Worm (Caenorhabditis elegans) whole organism, L1 larva: ENCODE results near the gene Y42H9B.3.

Source experiments
- C16A3.4 ChIP-seq: fragments of 150-350 bp; optimal IDR thresholded peaks from 2 replicates; lab custom pipeline; 2014; ENCODE audit warnings: missing biosample characterization, missing genetic modification characterization
- F16B12.6 ChIP-seq: fragments of 150-350 bp; optimal IDR thresholded peaks from 2 replicates; lab custom pipeline; 2014; ENCODE audit warnings: missing biosample characterization, missing genetic modification characterization
- Y116A8C.19 ChIP-seq: sonication (generic microtip); optimal IDR thresholded peaks from 2 replicates; lab custom pipeline; 2016; ENCODE audit warnings: missing compliant biosample characterization, missing genetic modification characterization, borderline replicate concordance
- aha-1 ChIP-seq: fragments of 150-350 bp; optimal IDR thresholded peaks from 2 replicates; lab custom pipeline; 2014; ENCODE audit warnings: missing biosample characterization, missing genetic modification characterization
- aly-2 ChIP-seq: fragments of 150-350 bp; optimal IDR thresholded peaks from 2 replicates; lab custom pipeline; 2014; ENCODE audit warnings: missing biosample characterization, missing genetic modification characterization
- ama-1 ChIP-seq: fragments of 150-350 bp; optimal IDR thresholded peaks from 2 replicates; lab custom pipeline; 2014
- ceh-63 ChIP-seq: fragments of 200-800 bp; sonication (Bioruptor generic); optimal IDR thresholded peaks from 2 replicates; lab custom pipeline; 2018; ENCODE audit warnings: mild to moderate bottlenecking, missing genetic modification characterization, missing compliant biosample characterization
- ceh-8 ChIP-seq: fragments of 200-800 bp; sonication (Bioruptor generic); optimal IDR thresholded peaks from 2 replicates; lab custom pipeline; 2018; ENCODE audit warnings: mild to moderate bottlenecking, missing genetic modification characterization, moderate library complexity, missing compliant biosample characterization
- ceh-88 ChIP-seq: fragments of 200-800 bp; sonication (Bioruptor generic); IDR thresholded peaks from 2 replicates; pipeline ENCODE4 v1.3.6; 2022; ENCODE audit warnings: missing genetic modification characterization, missing compliant biosample characterization
- ces-1 ChIP-seq: fragments of 150-350 bp; optimal IDR thresholded peaks from 2 replicates; lab custom pipeline; 2014; ENCODE audit warnings: missing biosample characterization, missing genetic modification reagents, missing genetic modification characterization
- egl-13 ChIP-seq: sonication (generic microtip); optimal IDR thresholded peaks from 2 replicates; lab custom pipeline; 2016; ENCODE audit warnings: missing genotype, missing genetic modification reagents, missing genetic modification characterization, missing compliant biosample characterization
- elt-2 ChIP-seq: sonication (generic microtip); optimal IDR thresholded peaks from 2 replicates; lab custom pipeline; 2016; ENCODE audit warnings: missing genetic modification characterization, mild to moderate bottlenecking, inconsistent platforms, missing compliant biosample characterization, missing genetic modification reagents
- ets-5 ChIP-seq: fragments of 200-800 bp; sonication (Bioruptor generic); IDR thresholded peaks from 2 replicates; pipeline ENCODE4 v1.3.6; 2022; ENCODE audit warnings: missing genetic modification characterization, missing compliant biosample characterization
- fkh-10 ChIP-seq: sonication (generic microtip); optimal IDR thresholded peaks from 2 replicates; lab custom pipeline; 2017; ENCODE audit warnings: missing biosample characterization, missing genetic modification reagents, missing genetic modification characterization
- fkh-4 ChIP-seq: sonication (generic microtip); optimal IDR thresholded peaks from 2 replicates; lab custom pipeline; 2016; ENCODE audit warnings: missing compliant biosample characterization, missing genetic modification characterization, borderline replicate concordance
- hpl-2 ChIP-seq: fragments of 150-350 bp; optimal IDR thresholded peaks from 2 replicates; lab custom pipeline; 2014; ENCODE audit warnings: missing biosample characterization, missing genetic modification reagents, missing genetic modification characterization
- jun-1 ChIP-seq: fragments of 150-350 bp; optimal IDR thresholded peaks from 2 replicates; lab custom pipeline; 2014; ENCODE audit warnings: missing biosample characterization, missing genetic modification reagents, missing genetic modification characterization
- lin-14 ChIP-seq: fragments of 200-800 bp; sonication (Bioruptor generic); optimal IDR thresholded peaks from 2 replicates; lab custom pipeline; 2018; ENCODE audit warnings: mild to moderate bottlenecking, missing genetic modification characterization, moderate library complexity, missing compliant biosample characterization
- lin-15B ChIP-seq: fragments of 150-350 bp; sonication (generic microtip); optimal IDR thresholded peaks from 3 replicates; lab custom pipeline; 2014; ENCODE audit warnings: missing biosample characterization, missing genetic modification characterization
- lin-35 ChIP-seq, 2 experiments: fragments of 150-350 bp; optimal IDR thresholded peaks; 2 replicates each; lab custom pipeline; 2014; ENCODE audit warnings: missing biosample characterization in 2 of 2, missing genetic modification characterization in 2 of 2, missing genetic modification reagents in 2 of 2
- lin-39 ChIP-seq: fragments of 150-350 bp; optimal IDR thresholded peaks from 2 replicates; lab custom pipeline; 2014; ENCODE audit warnings: missing biosample characterization, missing genetic modification reagents, missing genetic modification characterization
- lsy-2 ChIP-seq, 2 experiments: fragments of 150-350 bp; optimal IDR thresholded peaks; 2 replicates each; lab custom pipeline; 2014; ENCODE audit warnings: missing biosample characterization in 2 of 2, missing genetic modification characterization in 2 of 2
- mdl-1 ChIP-seq, 2 experiments: fragments of 150-350 bp; optimal IDR thresholded peaks; 2 replicates each; lab custom pipeline; 2014 to 2017; ENCODE audit warnings: missing biosample characterization in 2 of 2, missing genetic modification characterization in 2 of 2, inconsistent platforms in 1 of 2
- mef-2 ChIP-seq: fragments of 150-350 bp; optimal IDR thresholded peaks from 2 replicates; lab custom pipeline; 2014; ENCODE audit warnings: missing biosample characterization, missing genetic modification characterization
- nhr-12 ChIP-seq: sonication (generic microtip); optimal IDR thresholded peaks from 2 replicates; lab custom pipeline; 2017; ENCODE audit warnings: missing biosample characterization, missing genetic modification characterization
- nhr-19 ChIP-seq: fragments of 200-800 bp; sonication (Bioruptor generic); conservative IDR thresholded peaks from 2 replicates; pipeline ENCODE4 v1.3.6; 2022; ENCODE audit warnings: missing genetic modification characterization, missing compliant biosample characterization
- nhr-20 ChIP-seq: sonication (generic microtip); optimal IDR thresholded peaks from 2 replicates; lab custom pipeline; 2016; ENCODE audit warnings: mild to moderate bottlenecking, missing genetic modification characterization, missing compliant biosample characterization
- nhr-237 ChIP-seq: fragments of 150-350 bp; optimal IDR thresholded peaks from 2 replicates; lab custom pipeline; 2014; ENCODE audit warnings: missing biosample characterization, missing genetic modification characterization
- nhr-76 ChIP-seq: sonication (generic microtip); optimal IDR thresholded peaks from 2 replicates; lab custom pipeline; 2017; ENCODE audit warnings: missing biosample characterization, missing genetic modification characterization
- nhr-77 ChIP-seq: fragments of 150-350 bp; optimal IDR thresholded peaks from 2 replicates; lab custom pipeline; 2014; ENCODE audit warnings: missing biosample characterization, missing genetic modification characterization
- nhr-84 ChIP-seq: sonication (generic microtip); optimal IDR thresholded peaks from 2 replicates; lab custom pipeline; 2017; ENCODE audit warnings: missing biosample characterization, missing genetic modification characterization
- nhr-85 ChIP-seq: sonication (generic microtip); peaks from one replicate; lab custom pipeline; 2016; ENCODE audit warnings: missing genetic modification characterization, inconsistent platforms, missing compliant biosample characterization
- nhr-90 ChIP-seq: sonication (generic microtip); optimal IDR thresholded peaks from 2 replicates; lab custom pipeline; 2016; ENCODE audit warnings: mild to moderate bottlenecking, missing genetic modification characterization, missing compliant biosample characterization; ENCODE audit not compliant: poor library complexity
- pag-3 ChIP-seq: sonication (generic microtip); optimal IDR thresholded peaks from 2 replicates; lab custom pipeline; 2017; ENCODE audit warnings: missing genetic modification characterization, mild to moderate bottlenecking, missing compliant biosample characterization, antibody characterized with exemption, borderline replicate concordance; ENCODE audit not compliant: insufficient read depth
- pqm-1 ChIP-seq: sonication (generic microtip); optimal IDR thresholded peaks from 3 replicates; lab custom pipeline; 2017; ENCODE audit warnings: missing biosample characterization, missing genetic modification characterization
- rnt-1 ChIP-seq: sonication (generic microtip); optimal IDR thresholded peaks from 2 replicates; lab custom pipeline; 2016; ENCODE audit warnings: mild to moderate bottlenecking, missing genetic modification characterization, moderate library complexity, missing compliant biosample characterization
- skn-1 ChIP-seq: fragments of 150-350 bp; optimal IDR thresholded peaks from 2 replicates; lab custom pipeline; 2014; ENCODE audit warnings: missing biosample characterization, missing genetic modification characterization
- sox-4 ChIP-seq: sonication (generic microtip); optimal IDR thresholded peaks from 2 replicates; lab custom pipeline; 2016; ENCODE audit warnings: missing genetic modification characterization, missing compliant biosample characterization
- swsn-7 ChIP-seq: sonication (generic microtip); optimal IDR thresholded peaks from 2 replicates; lab custom pipeline; 2016; ENCODE audit warnings: missing genetic modification characterization, missing compliant biosample characterization
- tbx-2 ChIP-seq: sonication (generic microtip); optimal IDR thresholded peaks from 2 replicates; lab custom pipeline; 2016; ENCODE audit warnings: missing genetic modification characterization, missing compliant biosample characterization
- tlp-1 ChIP-seq: fragments of 150-350 bp; optimal IDR thresholded peaks from 2 replicates; lab custom pipeline; 2014; ENCODE audit warnings: missing biosample characterization, missing genetic modification characterization
- unc-130 ChIP-seq: fragments of 150-350 bp; optimal IDR thresholded peaks from 2 replicates; lab custom pipeline; 2017; ENCODE audit warnings: missing biosample characterization, missing genetic modification characterization, inconsistent platforms
- unc-30 ChIP-seq: sonication (generic microtip); optimal IDR thresholded peaks from 2 replicates; lab custom pipeline; 2017; ENCODE audit warnings: missing biosample characterization, missing genetic modification characterization
- unc-62 ChIP-seq: fragments of 150-350 bp; optimal IDR thresholded peaks from 2 replicates; lab custom pipeline; 2014; ENCODE audit warnings: missing biosample characterization, missing genetic modification reagents, missing genetic modification characterization
- unc-86 ChIP-seq: sonication (generic microtip); optimal IDR thresholded peaks from 2 replicates; lab custom pipeline; 2016; ENCODE audit warnings: missing genetic modification characterization, missing compliant biosample characterization
- vab-15 ChIP-seq: sonication (generic microtip); optimal IDR thresholded peaks from 2 replicates; lab custom pipeline; 2017; ENCODE audit warnings: missing genotype, mild to moderate bottlenecking, missing genetic modification characterization, missing compliant biosample characterization
- zip-4 ChIP-seq: fragments of 200-800 bp; sonication (Bioruptor generic); optimal IDR thresholded peaks from 2 replicates; lab custom pipeline; 2018; ENCODE audit warnings: mild to moderate bottlenecking, missing genetic modification characterization, moderate library complexity, missing compliant biosample characterization

Y42H9B.3 gene

DNA sequence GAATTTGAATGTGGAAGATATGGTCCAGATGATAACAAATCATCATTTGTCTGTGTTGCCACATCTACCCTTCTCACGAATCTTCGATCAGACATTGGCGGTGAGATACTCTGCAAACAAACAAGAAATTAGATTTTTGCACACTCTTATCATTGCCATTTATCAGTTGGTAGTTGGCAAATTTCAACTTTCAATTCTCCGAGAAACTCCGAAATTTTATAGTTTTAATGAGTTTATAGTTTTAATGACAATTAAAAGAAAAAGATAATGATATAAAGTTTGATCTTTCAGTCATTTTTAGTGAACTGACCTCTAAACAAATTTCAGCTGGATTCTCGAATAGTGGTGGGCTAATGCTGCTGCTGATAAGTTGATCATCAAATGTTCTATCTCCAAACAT lies 11.6 kb upstream of the Y42H9B.3 start:
- TF ChIP-seq unc-86 (tag; lab: Kevin White, UChicago) (no peak), nhr-85 (tag; lab: Kevin White, UChicago) (peak; percentile 13), elt-2 (tag; lab: Kevin White, UChicago) (peak; percentile 14)

DNA sequence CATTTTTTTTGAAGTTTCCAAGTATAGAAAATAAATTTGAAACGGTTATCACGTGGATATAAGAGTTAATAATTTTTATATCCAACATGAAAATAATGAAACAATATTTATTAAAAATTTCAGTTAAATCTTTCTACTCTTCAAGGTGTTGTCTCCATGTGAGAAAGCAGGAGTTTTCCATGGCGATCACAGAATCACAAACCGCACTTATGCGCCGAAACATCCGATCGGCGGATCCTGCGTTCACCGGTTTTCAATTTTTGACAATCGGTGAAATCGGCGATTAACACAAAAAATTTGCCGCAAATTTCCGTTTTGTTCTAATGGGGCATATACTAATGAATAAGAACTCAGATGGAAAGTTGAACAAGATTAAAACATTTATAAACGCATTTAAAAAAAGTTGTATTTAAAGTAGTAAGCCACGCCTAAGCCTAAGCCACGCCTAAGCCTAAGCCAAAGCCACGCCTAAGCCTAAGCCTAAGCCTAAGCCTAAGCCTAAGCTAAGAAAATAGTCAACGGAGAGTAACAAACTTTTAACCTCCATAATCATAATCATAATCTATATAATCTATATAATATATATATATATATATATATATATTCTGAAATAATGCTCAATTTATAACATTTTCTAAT lies 9.9 kb upstream of the Y42H9B.3 start, which contains the start of gene C26B2.2:
TSS of gene C26B2.2 (minus strand) at position 88 of the 639 bp plus-strand sequence.
- peak; percentile 15; the same call in 1 of the 2 replicates for TF ChIP-seq ceh-88
- TF ChIP-seq tbx-2 (tag; lab: Kevin White, UChicago), result no peak

DNA sequence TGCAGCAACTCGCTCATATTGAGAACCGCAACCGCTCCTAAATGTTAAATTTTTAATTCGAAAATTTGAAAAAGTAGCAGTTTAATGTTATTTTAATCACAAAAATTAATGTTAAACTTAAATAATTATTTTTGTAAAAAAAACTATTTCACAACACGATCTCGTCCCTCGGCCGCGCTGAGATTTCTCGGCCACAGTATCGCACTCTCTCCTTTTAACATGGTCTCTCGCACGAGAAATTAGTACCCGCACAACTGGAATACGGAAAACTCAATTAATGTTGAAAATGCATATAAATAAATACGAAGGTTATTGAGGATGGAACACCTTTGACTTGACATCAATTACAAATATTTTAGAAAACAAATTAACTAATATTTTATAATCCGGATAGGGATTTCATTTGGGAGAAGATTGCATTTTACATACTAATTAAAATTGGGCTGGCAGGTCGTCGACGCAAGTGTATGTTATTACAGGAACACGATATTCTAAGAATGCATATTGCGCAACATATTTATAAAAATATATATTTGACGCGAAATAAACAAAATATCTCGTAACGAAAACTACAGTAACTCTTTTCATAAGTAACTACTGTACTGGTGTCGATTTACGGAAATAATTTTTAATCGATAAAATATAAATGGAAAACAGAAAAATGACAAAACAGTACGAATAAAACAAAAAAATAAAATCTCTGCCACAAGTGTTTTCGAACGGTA lies 7.7 kb upstream of the Y42H9B.3 start, which contains the start of gene dnc-4:
TSS of gene dnc-4 (minus strand) at position 37 of the 725 bp plus-strand sequence.
- TF ChIP-seq mef-2 (tag; lab: Kevin White, UChicago), result no peak
- TF ChIP-seq ceh-8 (GFP tag; lab: Kevin White, UChicago), result no peak
- no peak for TF ChIP-seq jun-1 (tag; lab: Kevin White, UChicago)
- no peak for TF ChIP-seq ceh-88
- TF ChIP-seq lin-15B (tag; lab: Kevin White, UChicago), result no peak
- no peak for TF ChIP-seq pag-3
- no peak for TF ChIP-seq ceh-63 (GFP tag; lab: Kevin White, UChicago)
- no peak for TF ChIP-seq pqm-1 (tag; lab: Kevin White, UChicago)
- TF ChIP-seq Y116A8C.19, result no peak
- TF ChIP-seq tbx-2 (tag; lab: Kevin White, UChicago), result peak; percentile 0
- TF ChIP-seq ces-1 (GFP tag; lab: Kevin White, UChicago), result no peak
- peak; percentile 3 for TF ChIP-seq egl-13 (tag; lab: Kevin White, UChicago)
- no peak for TF ChIP-seq ama-1
- TF ChIP-seq aly-2 (tag; lab: Kevin White, UChicago), result no peak
- TF ChIP-seq unc-130 (tag; lab: Kevin White, UChicago), result no peak
- peak in 1 of 2 experiments; percentile 55 for TF ChIP-seq lsy-2 (tag; optimal IDR thresholded peaks at IDR 0.05; lab: Kevin White, UChicago)
- no peak for TF ChIP-seq C16A3.4 (tag; lab: Kevin White, UChicago)
- no peak for TF ChIP-seq nhr-12 (tag; lab: Kevin White, UChicago)
- TF ChIP-seq hpl-2 (GFP tag; lab: Kevin White, UChicago), result no peak
- no peak for TF ChIP-seq nhr-19 (GFP tag; lab: Robert Waterston, UW)
- TF ChIP-seq skn-1, result peak; percentile 29
- TF ChIP-seq unc-30 (tag; lab: Kevin White, UChicago), result no peak
- no peak for TF ChIP-seq unc-62 (GFP tag; lab: Kevin White, UChicago)
- peak; percentile 21 for TF ChIP-seq nhr-90 (tag; lab: Kevin White, UChicago)
- no peak for TF ChIP-seq nhr-84 (tag; lab: Kevin White, UChicago)
- TF ChIP-seq nhr-76 (tag; lab: Kevin White, UChicago), result no peak
- TF ChIP-seq lin-35 (GFP tag; optimal IDR thresholded peaks at IDR 0.05; lab: Kevin White, UChicago), result peak in 1 of 2 experiments; percentile 27
- TF ChIP-seq nhr-20 (tag; lab: Kevin White, UChicago), result peak; percentile 7
- no peak for TF ChIP-seq fkh-4
- TF ChIP-seq aha-1, result no peak
- no peak for TF ChIP-seq ets-5
- no peak for TF ChIP-seq zip-4 (GFP tag; lab: Kevin White, UChicago)
- no peak for TF ChIP-seq nhr-85 (tag; lab: Kevin White, UChicago)
- peak; percentile 52 for TF ChIP-seq lin-14
- no peak for TF ChIP-seq fkh-10 (GFP tag; lab: Kevin White, UChicago)
- TF ChIP-seq vab-15 (tag; lab: Kevin White, UChicago), result no peak
- TF ChIP-seq tlp-1, result no peak
- no peak for TF ChIP-seq nhr-237 (tag; lab: Kevin White, UChicago)
- TF ChIP-seq sox-4 (tag; lab: Kevin White, UChicago), result no peak
- no peak for TF ChIP-seq mdl-1 (tag; optimal IDR thresholded peaks at IDR 0.05; lab: Kevin White, UChicago)
- TF ChIP-seq rnt-1, result peak; percentile 73
- TF ChIP-seq swsn-7, result peak; percentile 14
- TF ChIP-seq lin-39, result no peak
- no peak for TF ChIP-seq nhr-77
- no peak for TF ChIP-seq F16B12.6
